Fruit fly (Drosophila melanogaster) whole organism, embryonic: ENCODE data around the gene Tm1.
A peak's percentile ranks its signal among the peaks of the same experiment; 100 is the strongest.

ENCODE experiments used
- Pdp1 ChIP-seq, 2 experiments: fragments of 200-800 bp; sonication (Bioruptor generic); optimal IDR thresholded peaks; 3 replicates each; lab custom pipeline; 2016; ENCODE audit warnings: missing biosample characterization in 2 of 2, missing genetic modification characterization in 2 of 2, mild to moderate bottlenecking in 1 of 2, moderate library complexity in 1 of 2
- croc ChIP-seq: fragments of 200-800 bp; sonication (Bioruptor generic); conservative IDR thresholded peaks from 3 replicates; pipeline ENCODE4 v1.3.6; 2022; ENCODE audit warnings: missing biosample characterization, missing genetic modification characterization

DNA sequence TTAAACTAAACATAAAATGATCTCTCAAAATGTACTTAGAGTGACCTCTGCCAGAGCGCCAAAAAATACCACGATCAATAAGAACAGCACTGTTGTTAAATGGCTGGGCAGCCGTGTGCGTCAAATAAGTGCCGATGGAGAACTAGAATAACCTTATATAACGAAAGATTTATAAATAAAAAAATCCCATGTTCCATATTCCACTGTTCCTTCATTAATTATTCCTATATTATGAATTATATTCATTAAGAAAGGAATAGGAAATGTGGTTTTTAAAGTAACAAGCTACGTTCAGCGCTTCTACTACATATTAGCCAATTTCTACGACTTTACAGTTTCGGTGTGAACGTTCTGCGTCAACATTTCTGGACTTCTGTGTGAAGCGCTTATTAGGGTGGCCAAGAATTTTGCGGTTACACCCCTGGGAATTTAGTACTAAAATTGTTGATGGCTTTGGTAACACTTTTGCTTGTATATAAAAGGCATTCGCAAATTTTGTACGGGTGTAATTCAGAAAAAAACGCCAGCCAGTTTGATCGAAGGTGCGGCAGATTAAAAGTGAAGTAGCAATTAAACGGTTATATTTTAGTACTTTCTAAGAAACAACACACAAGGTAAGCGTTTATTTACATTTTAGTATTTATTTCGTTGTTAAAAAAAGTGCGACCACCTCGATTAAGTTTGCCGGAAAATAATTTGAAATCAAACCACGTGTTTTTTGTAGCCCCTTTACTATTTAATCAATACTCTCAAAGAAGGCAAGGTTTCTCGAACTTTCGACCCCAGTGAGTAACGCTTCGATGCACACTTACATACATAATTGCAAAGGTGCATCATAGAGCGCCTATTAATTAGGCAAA is 35.6 kb upstream of the Tm1 start, which contains the start of the genes tefu and Hsc70-4:
- TF ChIP-seq Pdp1 (GFP tag; optimal IDR thresholded peaks at IDR 0.05; lab: Kevin White, UChicago) (peak; percentile 85 to 90), croc (GFP tag; lab: Robert Waterston, UW) (peak; percentile 49; the same call in 2 of the 3 replicates)
